Worm (Caenorhabditis elegans) whole organism, L3 larva: ENCODE results near the gene F53A9.3.

ENCODE experiments used
- R02D3.7 ChIP-seq: fragments of 150-350 bp; optimal IDR thresholded peaks from 2 replicates; lab custom pipeline; 2014; ENCODE audit warnings: missing biosample characterization, missing genetic modification characterization
- ZK546.5 ChIP-seq: sonication (generic microtip); optimal IDR thresholded peaks from 2 replicates; lab custom pipeline; 2017; ENCODE audit warnings: missing biosample characterization, missing genetic modification characterization
- ama-1 ChIP-seq: fragments of 150-350 bp; optimal IDR thresholded peaks from 2 replicates; lab custom pipeline; 2018
- ceh-28 ChIP-seq: fragments of 150-350 bp; optimal IDR thresholded peaks from 2 replicates; lab custom pipeline; 2014; ENCODE audit warnings: missing biosample characterization, missing genetic modification reagents, missing genetic modification characterization
- ceh-82 ChIP-seq: fragments of 150-350 bp; optimal IDR thresholded peaks from 2 replicates; lab custom pipeline; 2014; ENCODE audit warnings: missing biosample characterization, missing genetic modification characterization
- ceh-9 ChIP-seq: sonication (generic microtip); optimal IDR thresholded peaks from 2 replicates; lab custom pipeline; 2018; ENCODE audit warnings: missing biosample characterization, missing genetic modification characterization
- daf-12 ChIP-seq: fragments of 150-350 bp; optimal IDR thresholded peaks from 2 replicates; lab custom pipeline; 2014; ENCODE audit warnings: missing biosample characterization, missing genetic modification reagents, missing genetic modification characterization
- egl-27 ChIP-seq: sonication (generic microtip); optimal IDR thresholded peaks from 4 replicates; lab custom pipeline; 2017; ENCODE audit warnings: missing biosample characterization, missing genetic modification reagents, missing genetic modification characterization
- egl-5 ChIP-seq: fragments of 150-350 bp; optimal IDR thresholded peaks from 2 replicates; lab custom pipeline; 2017; ENCODE audit warnings: missing biosample characterization, missing genetic modification reagents, missing genetic modification characterization, inconsistent platforms
- elt-2 ChIP-seq: sonication (generic microtip); optimal IDR thresholded peaks from 2 replicates; lab custom pipeline; 2016; ENCODE audit warnings: missing genetic modification reagents, mild to moderate bottlenecking, missing genetic modification characterization, missing compliant biosample characterization
- elt-3 ChIP-seq, 3 experiments: fragments of 150-350 bp in 1 of 3; sonication (generic microtip) in 2 of 3; optimal IDR thresholded peaks; 2 replicates in 2 of 3; 4 replicates in 1 of 3; lab custom pipeline; 2014 to 2017; ENCODE audit warnings: missing biosample characterization in 3 of 3, missing genetic modification characterization in 3 of 3
- eor-1 ChIP-seq, 2 experiments: fragments of 150-350 bp; optimal IDR thresholded peaks; 2 replicates each; lab custom pipeline; 2014 to 2018; ENCODE audit warnings: missing biosample characterization in 2 of 2, missing genetic modification characterization in 2 of 2
- fkh-10 ChIP-seq: sonication (generic microtip); optimal IDR thresholded peaks from 2 replicates; lab custom pipeline; 2017; ENCODE audit warnings: missing biosample characterization, missing genetic modification reagents, missing genetic modification characterization
- fkh-2 ChIP-seq: fragments of 150-350 bp; optimal IDR thresholded peaks from 2 replicates; lab custom pipeline; 2014; ENCODE audit warnings: missing biosample characterization, missing genetic modification reagents, missing genetic modification characterization
- fos-1 ChIP-seq: fragments of 150-350 bp; optimal IDR thresholded peaks from 2 replicates; lab custom pipeline; 2014; ENCODE audit warnings: missing biosample characterization, missing genetic modification characterization
- hmg-11 ChIP-seq: sonication (generic microtip); optimal IDR thresholded peaks from 2 replicates; lab custom pipeline; 2016; ENCODE audit warnings: missing genetic modification characterization, missing compliant biosample characterization
- jun-1 ChIP-seq: fragments of 150-350 bp; optimal IDR thresholded peaks from 2 replicates; lab custom pipeline; 2014; ENCODE audit warnings: missing biosample characterization, missing genetic modification reagents, missing genetic modification characterization
- lin-15B ChIP-seq: fragments of 150-350 bp; optimal IDR thresholded peaks from 2 replicates; lab custom pipeline; 2014; ENCODE audit warnings: missing biosample characterization, missing genetic modification characterization
- lin-39 ChIP-seq: fragments of 150-350 bp; optimal IDR thresholded peaks from 2 replicates; lab custom pipeline; 2018; ENCODE audit warnings: missing biosample characterization, missing genetic modification reagents, missing genetic modification characterization
- lsy-12 ChIP-seq: sonication (generic microtip); optimal IDR thresholded peaks from 2 replicates; lab custom pipeline; 2016; ENCODE audit warnings: mild to moderate bottlenecking, missing genetic modification characterization, missing compliant biosample characterization
- mdl-1 ChIP-seq: fragments of 150-350 bp; optimal IDR thresholded peaks from 2 replicates; lab custom pipeline; 2014; ENCODE audit warnings: missing biosample characterization, missing genetic modification characterization
- mml-1 ChIP-seq: fragments of 150-350 bp; sonication (generic microtip); optimal IDR thresholded peaks from 3 replicates; lab custom pipeline; 2014; ENCODE audit warnings: missing biosample characterization, missing genetic modification characterization
- nfya-1 ChIP-seq: sonication (generic microtip); optimal IDR thresholded peaks from 2 replicates; lab custom pipeline; 2017; ENCODE audit warnings: missing genetic modification characterization, mild to moderate bottlenecking, missing compliant biosample characterization, antibody characterized with exemption, moderate library complexity; ENCODE audit not compliant: insufficient read depth
- nhr-11 ChIP-seq: fragments of 150-350 bp; optimal IDR thresholded peaks from 2 replicates; lab custom pipeline; 2014; ENCODE audit warnings: missing biosample characterization, missing genetic modification characterization
- nhr-12 ChIP-seq: fragments of 150-350 bp; optimal IDR thresholded peaks from 2 replicates; lab custom pipeline; 2014; ENCODE audit warnings: missing biosample characterization, missing genetic modification characterization
- nhr-23 ChIP-seq: fragments of 150-350 bp; optimal IDR thresholded peaks from 2 replicates; lab custom pipeline; 2014; ENCODE audit warnings: missing biosample characterization, missing genetic modification reagents, missing genetic modification characterization
- nhr-25 ChIP-seq: sonication (generic microtip); optimal IDR thresholded peaks from 2 replicates; lab custom pipeline; 2017; ENCODE audit warnings: missing biosample characterization, missing genetic modification characterization
- nhr-43 ChIP-seq: sonication (generic microtip); optimal IDR thresholded peaks from 2 replicates; lab custom pipeline; 2016; ENCODE audit warnings: mild to moderate bottlenecking, missing genetic modification characterization, missing compliant biosample characterization; ENCODE audit not compliant: poor library complexity, severe bottlenecking
- nhr-76 ChIP-seq: fragments of 150-350 bp; sonication (generic microtip); optimal IDR thresholded peaks from 5 replicates; lab custom pipeline; 2014; ENCODE audit warnings: missing biosample characterization, missing genetic modification characterization
- pha-4 ChIP-seq: fragments of 150-350 bp; optimal IDR thresholded peaks from 2 replicates; lab custom pipeline; 2014; ENCODE audit warnings: missing biosample characterization, missing genetic modification reagents, missing genetic modification characterization
- pqm-1 ChIP-seq: fragments of 150-350 bp; optimal IDR thresholded peaks from 2 replicates; lab custom pipeline; 2017; ENCODE audit warnings: missing biosample characterization, missing genetic modification characterization, inconsistent platforms
- sea-2 ChIP-seq: fragments of 150-350 bp; sonication (generic microtip); optimal IDR thresholded peaks from 4 replicates; lab custom pipeline; 2014; ENCODE audit warnings: missing biosample characterization, missing genetic modification reagents, missing genetic modification characterization
- skn-1 ChIP-seq: fragments of 150-350 bp; optimal IDR thresholded peaks from 2 replicates; lab custom pipeline; 2014; ENCODE audit warnings: missing biosample characterization, missing genetic modification characterization
- snpc-4 ChIP-seq: fragments of 150-350 bp; optimal IDR thresholded peaks from 2 replicates; lab custom pipeline; 2014; ENCODE audit warnings: missing biosample characterization, missing genetic modification characterization
- tbx-2 ChIP-seq: sonication (generic microtip); optimal IDR thresholded peaks from 2 replicates; lab custom pipeline; 2016; ENCODE audit warnings: mild to moderate bottlenecking, missing genetic modification characterization, missing compliant biosample characterization
- unc-39 ChIP-seq: sonication (generic microtip); optimal IDR thresholded peaks from 4 replicates; lab custom pipeline; 2017; ENCODE audit warnings: missing biosample characterization, missing genetic modification characterization
- unc-62 ChIP-seq: fragments of 150-350 bp; sonication (generic microtip); optimal IDR thresholded peaks from 4 replicates; lab custom pipeline; 2014; ENCODE audit warnings: missing biosample characterization, missing genetic modification reagents, missing genetic modification characterization
- zag-1 ChIP-seq: fragments of 150-350 bp; optimal IDR thresholded peaks from 2 replicates; lab custom pipeline; 2014; ENCODE audit warnings: missing biosample characterization, missing genetic modification characterization
- ztf-11 ChIP-seq: fragments of 150-350 bp; optimal IDR thresholded peaks from 2 replicates; lab custom pipeline; 2014; ENCODE audit warnings: missing biosample characterization, missing genetic modification characterization
- ztf-4 ChIP-seq: fragments of 150-350 bp; optimal IDR thresholded peaks from 2 replicates; lab custom pipeline; 2014; ENCODE audit warnings: missing biosample characterization, missing genetic modification characterization

The F53A9.3 gene

DNA sequence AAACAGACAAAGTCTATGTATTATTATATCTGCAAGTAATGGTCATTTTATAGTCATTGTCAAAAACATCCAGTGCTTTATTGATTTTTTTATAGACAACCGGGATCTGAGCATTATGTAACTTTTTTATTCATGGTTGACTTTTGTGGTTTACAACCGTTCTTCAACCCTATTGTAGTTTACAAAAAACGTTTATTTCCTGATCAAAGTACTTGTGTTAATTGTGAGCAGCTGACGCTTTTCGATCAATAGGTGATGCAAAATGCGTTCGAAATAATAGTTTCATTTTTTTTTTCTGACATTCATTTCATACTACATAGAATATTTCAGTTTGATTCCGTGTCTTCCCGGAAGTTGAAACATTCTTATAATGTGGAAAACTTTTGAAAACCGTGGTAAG lies 35.4 kb upstream of the F53A9.3 start, which contains the start of the genes K09E2.2 and K09E2.3:
Gene K09E2.2 (plus strand): TSS at position 301 of the 400 bp plus-strand sequence.
Gene K09E2.3 (plus strand): TSS at position 325 of the 400 bp plus-strand sequence.
- TF ChIP-seq skn-1 (tag; lab: Kevin White, UChicago), result no peak

DNA sequence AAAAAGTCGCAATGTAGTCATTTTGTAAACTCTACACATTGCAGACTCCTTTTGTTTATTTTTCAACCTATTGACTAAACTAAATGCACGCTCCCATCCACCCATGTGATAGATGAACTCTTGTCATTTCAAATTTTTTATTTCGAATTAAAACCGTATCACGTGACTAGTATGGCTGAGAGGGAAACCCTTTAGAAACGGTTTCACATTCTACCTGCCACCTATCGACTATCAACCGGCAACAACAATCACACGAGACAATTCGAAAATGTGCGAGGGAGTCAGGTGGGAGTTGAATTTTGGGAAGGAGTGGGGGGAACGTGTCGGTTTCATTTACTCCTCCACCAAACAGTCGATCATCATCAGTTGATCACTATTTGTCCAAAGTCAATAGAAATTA lies 33.6 kb upstream of the F53A9.3 start:
- TF ChIP-seq nhr-12 (tag; lab: Kevin White, UChicago) (no peak), ceh-28 (no peak), fkh-2 (tag; lab: Kevin White, UChicago) (no peak), nhr-25 (tag; lab: Kevin White, UChicago) (no peak), daf-12 (tag; lab: Kevin White, UChicago) (no peak), nhr-43 (tag; lab: Kevin White, UChicago) (peak; percentile 14), egl-27 (tag; lab: Kevin White, UChicago) (no peak), fos-1 (tag; lab: Kevin White, UChicago) (no peak), lsy-12 (tag; lab: Kevin White, UChicago) (no peak), tbx-2 (tag; lab: Kevin White, UChicago) (no peak), sea-2 (no peak), nfya-1 (tag; lab: Kevin White, UChicago) (no peak), mdl-1 (tag; lab: Kevin White, UChicago) (peak; percentile 44), skn-1 (tag; lab: Kevin White, UChicago) (no peak), R02D3.7 (tag; lab: Kevin White, UChicago) (no peak), lin-39 (tag; lab: Kevin White, UChicago) (no peak), hmg-11 (tag; lab: Kevin White, UChicago) (no peak), snpc-4 (tag; lab: Kevin White, UChicago) (no peak), ztf-11 (tag; lab: Kevin White, UChicago) (no peak), ceh-82 (no peak), elt-3 (tag; optimal IDR thresholded peaks at IDR 0.05; lab: Kevin White, UChicago) (no peak), ztf-4 (tag; lab: Kevin White, UChicago) (no peak), fkh-10 (no peak), zag-1 (tag; lab: Kevin White, UChicago) (no peak), lin-15B (tag; lab: Kevin White, UChicago) (no peak), ceh-9 (tag; lab: Kevin White, UChicago) (no peak), pqm-1 (tag; lab: Kevin White, UChicago) (peak; percentile 81), ZK546.5 (tag; lab: Kevin White, UChicago) (no peak), mml-1 (no peak), nhr-76 (tag; lab: Kevin White, UChicago) (no peak), elt-2 (tag; lab: Kevin White, UChicago) (peak; percentile 81), pha-4 (tag; lab: Kevin White, UChicago) (peak; percentile 79), egl-5 (tag; lab: Kevin White, UChicago) (no peak), eor-1 (tag; optimal IDR thresholded peaks at IDR 0.05; lab: Kevin White, UChicago) (no peak), unc-39 (tag; lab: Kevin White, UChicago) (no peak), jun-1 (tag; lab: Kevin White, UChicago) (peak; percentile 2), nhr-23 (tag; lab: Kevin White, UChicago) (no peak), ama-1 (lab: Kevin White, UChicago) (no peak)

ce11 chrX:8675151-8675550 lies 33.0 kb upstream of the F53A9.3 start:
- TF ChIP-seq ztf-4 (tag; lab: Kevin White, UChicago) (no peak), mml-1 (no peak), jun-1 (tag; lab: Kevin White, UChicago) (no peak), elt-3 (tag; optimal IDR thresholded peaks at IDR 0.05; lab: Kevin White, UChicago) (no peak), sea-2 (no peak), pqm-1 (tag; lab: Kevin White, UChicago) (no peak), unc-62 (GFP tag; lab: Kevin White, UChicago) (no peak), nhr-11 (tag; lab: Kevin White, UChicago) (no peak)
